Fruit fly (Drosophila melanogaster) whole organism, embryonic: ENCODE results near the gene CG42828.

ENCODE experiments used
- Asciz ChIP-seq: fragments of 200-800 bp; sonication (Bioruptor generic); optimal IDR thresholded peaks from 2 replicates; lab custom pipeline; 2017; ENCODE audit warnings: missing biosample characterization, mild to moderate bottlenecking, missing genetic modification characterization, missing genetic modification reagents
- Atf3 ChIP-seq: fragments of 200-800 bp; sonication (Bioruptor generic); optimal IDR thresholded peaks from 3 replicates; lab custom pipeline; 2016; ENCODE audit warnings: missing biosample characterization, missing genetic modification characterization
- BEAF-32 ChIP-seq: fragments of 200-800 bp; sonication (Bioruptor generic); optimal IDR thresholded peaks from 3 replicates; lab custom pipeline; 2017; ENCODE audit warnings: missing biosample characterization, missing genetic modification characterization, mild to moderate bottlenecking, moderate library complexity, missing genetic modification reagents
- CG10209 ChIP-seq: fragments of 200-800 bp; sonication (Bioruptor generic); optimal IDR thresholded peaks from 3 replicates; lab custom pipeline; 2017; ENCODE audit warnings: missing biosample characterization, mild to moderate bottlenecking, missing genetic modification characterization, missing genetic modification reagents
- CG10543 ChIP-seq: fragments of 200-800 bp; sonication (Bioruptor generic); optimal IDR thresholded peaks from 3 replicates; lab custom pipeline; 2017; ENCODE audit warnings: missing biosample characterization, mild to moderate bottlenecking, missing genetic modification characterization, moderate library complexity
- CG10654 ChIP-seq: fragments of 200-800 bp; sonication (Bioruptor generic); optimal IDR thresholded peaks from 2 replicates; lab custom pipeline; 2016; ENCODE audit warnings: missing biosample characterization, missing genetic modification characterization
- CG10959 ChIP-seq: fragments of 200-800 bp; sonication (Bioruptor generic); IDR thresholded peaks from 2 replicates; pipeline ENCODE4 v1.3.6; 2022; ENCODE audit warnings: missing biosample characterization, missing genetic modification characterization
- CG12155 ChIP-seq: fragments of 200-800 bp; sonication (Bioruptor generic); optimal IDR thresholded peaks from 3 replicates; lab custom pipeline; 2016; ENCODE audit warnings: missing biosample characterization, missing genetic modification characterization
- CG12942 ChIP-seq: fragments of 200-800 bp; sonication (Bioruptor generic); optimal IDR thresholded peaks from 3 replicates; lab custom pipeline; 2016; ENCODE audit warnings: missing biosample characterization, missing genetic modification characterization
- CG1529 ChIP-seq: fragments of 200-800 bp; sonication (Bioruptor generic); optimal IDR thresholded peaks from 3 replicates; lab custom pipeline; 2018; ENCODE audit warnings: missing biosample characterization, missing genetic modification characterization
- CG18011 ChIP-seq: fragments of 200-800 bp; sonication (Bioruptor generic); optimal IDR thresholded peaks from 2 replicates; lab custom pipeline; 2017; ENCODE audit warnings: missing biosample characterization, missing genetic modification characterization, mild to moderate bottlenecking, moderate library complexity, missing genotype
- CG18599 ChIP-seq: fragments of 200-800 bp; sonication (Bioruptor generic); optimal IDR thresholded peaks from 3 replicates; lab custom pipeline; 2017; ENCODE audit warnings: missing biosample characterization, missing genetic modification characterization, mild to moderate bottlenecking, moderate library complexity, missing genetic modification reagents
- CG3163 ChIP-seq: fragments of 200-800 bp; sonication (Bioruptor generic); optimal IDR thresholded peaks from 3 replicates; lab custom pipeline; 2016; ENCODE audit warnings: missing biosample characterization, missing genetic modification characterization
- CG32772 ChIP-seq: fragments of 200-800 bp; sonication (Bioruptor generic); IDR thresholded peaks from 2 replicates; pipeline ENCODE4 v1.3.6; 2022; ENCODE audit warnings: missing biosample characterization, missing genetic modification characterization
- CG3726 ChIP-seq: fragments of 200-800 bp; sonication (Bioruptor generic); IDR thresholded peaks from 3 replicates; pipeline ENCODE4, ENCODE4 v1.3.6; 2022; ENCODE audit warnings: missing biosample characterization, missing genetic modification characterization
- CG5245 ChIP-seq: fragments of 200-800 bp; sonication (Bioruptor generic); optimal IDR thresholded peaks from 3 replicates; lab custom pipeline; 2016; ENCODE audit warnings: missing biosample characterization, missing genetic modification characterization
- CG8281 ChIP-seq: fragments of 200-800 bp; sonication (Bioruptor generic); optimal IDR thresholded peaks from 2 replicates; lab custom pipeline; 2018; ENCODE audit warnings: missing biosample characterization, mild to moderate bottlenecking, missing genetic modification characterization, moderate library complexity
- Dek ChIP-seq: fragments of 200-800 bp; sonication (Bioruptor generic); optimal IDR thresholded peaks from 3 replicates; lab custom pipeline; 2019; ENCODE audit warnings: missing biosample characterization, mild to moderate bottlenecking, missing genetic modification characterization, moderate library complexity
- E2f2 ChIP-seq: fragments of 200-800 bp; sonication (Bioruptor generic); IDR thresholded peaks from 2 replicates; pipeline ENCODE4 v1.3.6; 2022; ENCODE audit warnings: missing biosample characterization, missing genetic modification characterization
- Ets65A ChIP-seq: fragments of 200-800 bp; sonication (Bioruptor generic); peaks from one replicate; lab custom pipeline; 2016; ENCODE audit warnings: missing biosample characterization, missing genetic modification characterization
- Gsc ChIP-seq: fragments of 200-800 bp; sonication (Bioruptor generic); IDR thresholded peaks from 2 replicates; pipeline ENCODE4 v1.3.6; 2022; ENCODE audit warnings: missing biosample characterization, missing genetic modification characterization
- Hr51 ChIP-seq, 2 experiments: fragments of 200-800 bp; sonication (Bioruptor generic); optimal IDR thresholded peaks; 2 replicates in 1 of 2; 3 replicates in 1 of 2; lab custom pipeline; 2016 to 2018; ENCODE audit warnings: missing biosample characterization in 2 of 2, missing genetic modification characterization in 2 of 2, mild to moderate bottlenecking in 1 of 2, moderate library complexity in 1 of 2
- MBD-R2 ChIP-seq: fragments of 200-800 bp; sonication (Bioruptor generic); IDR thresholded peaks from 2 replicates; pipeline ENCODE4 v1.3.6; 2022; ENCODE audit warnings: missing biosample characterization, missing genetic modification characterization
- Mes4 ChIP-seq: fragments of 200-800 bp; sonication (Bioruptor generic); optimal IDR thresholded peaks from 2 replicates; lab custom pipeline; 2016; ENCODE audit warnings: missing biosample characterization, missing genetic modification characterization
- Oli ChIP-seq: fragments of 200-800 bp; sonication (Bioruptor generic); optimal IDR thresholded peaks from 2 replicates; lab custom pipeline; 2018; ENCODE audit warnings: missing biosample characterization, mild to moderate bottlenecking, missing genetic modification characterization, moderate library complexity
- Rx ChIP-seq: fragments of 200-800 bp; sonication (Bioruptor generic); IDR thresholded peaks from 2 replicates; pipeline ENCODE4 v1.3.6; 2022; ENCODE audit warnings: missing biosample characterization, missing genetic modification characterization
- Sox100B ChIP-seq: fragments of 200-800 bp; sonication (Bioruptor generic); optimal IDR thresholded peaks from 3 replicates; lab custom pipeline; 2018; ENCODE audit warnings: missing biosample characterization, mild to moderate bottlenecking, missing genetic modification characterization
- Xrp1 ChIP-seq: fragments of 200-800 bp; sonication (Bioruptor generic); IDR thresholded peaks from 2 replicates; pipeline ENCODE4 v1.3.6; 2022; ENCODE audit warnings: missing biosample characterization, missing genetic modification characterization
- ara ChIP-seq: fragments of 200-800 bp; sonication (Bioruptor generic); IDR thresholded peaks from 2 replicates; pipeline ENCODE4 v1.3.6; 2022; ENCODE audit warnings: missing biosample characterization, missing genetic modification characterization
- ato ChIP-seq: fragments of 200-800 bp; sonication (Bioruptor generic); IDR thresholded peaks from 2 replicates; pipeline ENCODE4 v1.3.6; 2022; ENCODE audit warnings: missing biosample characterization, missing genetic modification characterization; ENCODE audit not compliant: partially characterized antibody
- crol ChIP-seq: fragments of 200-800 bp; sonication (Bioruptor generic); IDR thresholded peaks from 2 replicates; pipeline ENCODE4 v1.3.6; 2022; ENCODE audit warnings: missing biosample characterization, missing genetic modification characterization
- cwo ChIP-seq: fragments of 200-800 bp; sonication (Bioruptor generic); optimal IDR thresholded peaks from 3 replicates; lab custom pipeline; 2017; ENCODE audit warnings: missing biosample characterization, missing genetic modification characterization, mild to moderate bottlenecking, moderate library complexity, missing genetic modification reagents
- dati ChIP-seq: fragments of 200-800 bp; sonication (Bioruptor generic); IDR thresholded peaks from 2 replicates; pipeline ENCODE4 v1.3.6; 2022; ENCODE audit warnings: missing biosample characterization, missing genetic modification characterization
- dm ChIP-seq: fragments of 200-800 bp; sonication (Bioruptor generic); optimal IDR thresholded peaks from 3 replicates; lab custom pipeline; 2016; ENCODE audit warnings: missing biosample characterization, missing genetic modification characterization
- ftz-f1 ChIP-seq: fragments of 200-800 bp; sonication (Bioruptor generic); optimal IDR thresholded peaks from 2 replicates; lab custom pipeline; 2016; ENCODE audit warnings: missing biosample characterization, missing genetic modification characterization
- gcm ChIP-seq: fragments of 200-800 bp; sonication (Bioruptor generic); optimal IDR thresholded peaks from 2 replicates; lab custom pipeline; 2019; ENCODE audit warnings: missing biosample characterization, mild to moderate bottlenecking, missing genetic modification characterization, moderate library complexity
- gsb-n ChIP-seq: fragments of 200-800 bp; sonication (Bioruptor generic); optimal IDR thresholded peaks from 3 replicates; lab custom pipeline; 2018; ENCODE audit warnings: missing biosample characterization, mild to moderate bottlenecking, missing genetic modification characterization
- hth ChIP-seq: fragments of >200 bp; optimal IDR thresholded peaks from 2 replicates; lab custom pipeline; 2017; ENCODE audit warnings: inconsistent platforms
- insv ChIP-seq, 2 experiments: fragments of 200-800 bp; sonication (Bioruptor generic); optimal IDR thresholded peaks; 3 replicates each; lab custom pipeline; 2016 to 2018; ENCODE audit warnings: missing biosample characterization in 2 of 2, missing genetic modification characterization in 2 of 2
- lilli ChIP-seq: fragments of 200-800 bp; sonication (Bioruptor generic); optimal IDR thresholded peaks from 3 replicates; lab custom pipeline; 2016; ENCODE audit warnings: missing biosample characterization, missing genetic modification characterization
- nmo ChIP-seq: fragments of 200-800 bp; sonication (Bioruptor generic); optimal IDR thresholded peaks from 2 replicates; lab custom pipeline; 2018; ENCODE audit warnings: missing biosample characterization, mild to moderate bottlenecking, missing genetic modification characterization, moderate library complexity
- nom ChIP-seq: fragments of 200-800 bp; sonication (Bioruptor generic); optimal IDR thresholded peaks from 2 replicates; lab custom pipeline; 2017; ENCODE audit warnings: missing biosample characterization, missing genetic modification characterization, mild to moderate bottlenecking, moderate library complexity, missing genetic modification reagents
- pb ChIP-seq: fragments of 200-800 bp; sonication (Bioruptor generic); optimal IDR thresholded peaks from 3 replicates; lab custom pipeline; 2016; ENCODE audit warnings: missing biosample characterization, missing genetic modification characterization
- pho ChIP-seq: fragments of 200-800 bp; sonication (Bioruptor generic); optimal IDR thresholded peaks from 2 replicates; lab custom pipeline; 2016; ENCODE audit warnings: missing biosample characterization, missing genetic modification characterization
- rib ChIP-seq: fragments of 200-800 bp; sonication (Bioruptor generic); IDR thresholded peaks from 2 replicates; pipeline ENCODE4 v1.3.6; 2022; ENCODE audit warnings: missing biosample characterization, missing genetic modification characterization
- ro ChIP-seq: fragments of 200-800 bp; sonication (Bioruptor generic); IDR thresholded peaks from 2 replicates; pipeline ENCODE4 v1.3.6; 2022; ENCODE audit warnings: missing biosample characterization, missing genetic modification characterization
- so ChIP-seq: fragments of 200-800 bp; sonication (Bioruptor generic); IDR thresholded peaks from 3 replicates; pipeline ENCODE4 v1.3.6; 2022; ENCODE audit warnings: missing biosample characterization, missing genetic modification characterization
- tap ChIP-seq: fragments of 200-800 bp; optimal IDR thresholded peaks from 3 replicates; lab custom pipeline; 2019; ENCODE audit warnings: missing biosample characterization, mild to moderate bottlenecking, missing genetic modification characterization, moderate library complexity
- tgo ChIP-seq: fragments of 200-800 bp; sonication (Bioruptor generic); IDR thresholded peaks from 3 replicates; pipeline ENCODE4 v1.3.6; 2022; ENCODE audit warnings: missing biosample characterization, missing genetic modification characterization
- trh ChIP-seq: fragments of 200-800 bp; sonication (Bioruptor generic); optimal IDR thresholded peaks from 2 replicates; lab custom pipeline; 2016; ENCODE audit warnings: missing biosample characterization, missing genetic modification characterization
- vfl ChIP-seq: fragments of 200-800 bp; sonication (Bioruptor generic); optimal IDR thresholded peaks from 2 replicates; lab custom pipeline; 2016; ENCODE audit warnings: missing biosample characterization, missing genetic modification characterization

Gene CG42828

dm6 chr3R:23335577-23335976 is 37.9 kb upstream of the CG42828 start (continued):
- no peak for TF ChIP-seq ro (GFP tag; lab: Robert Waterston, UW)
- TF ChIP-seq pho = no peak
- TF ChIP-seq CG10209 (GFP tag; lab: Kevin White, UChicago) = peak; percentile 88
- TF ChIP-seq Ets65A (GFP tag; lab: Kevin White, UChicago) = peak; percentile 75
- peak; percentile 55 for TF ChIP-seq CG12155 (GFP tag; lab: Kevin White, UChicago)
- TF ChIP-seq insv (GFP tag; optimal IDR thresholded peaks at IDR 0.05; lab: Kevin White, UChicago) = peak in 1 of 2 experiments; percentile 46
- TF ChIP-seq CG12942 (GFP tag; lab: Kevin White, UChicago) = no peak
- TF ChIP-seq Rx (GFP tag; lab: Robert Waterston, UW) = 0 out of 2 replicates have a peak, but pooled peaks have one; percentile 33
- peak; percentile 71 for TF ChIP-seq Asciz
- peak; percentile 79 for TF ChIP-seq Dek (tag; lab: Kevin White, UChicago)
- TF ChIP-seq CG10654 (GFP tag; lab: Kevin White, UChicago) = peak; percentile 64
- no peak for TF ChIP-seq CG3163 (GFP tag; lab: Kevin White, UChicago)
- no peak for TF ChIP-seq CG5245
- TF ChIP-seq so = peak; percentile 74; the same call in 2 of the 3 replicates
- TF ChIP-seq nom (GFP tag; lab: Kevin White, UChicago) = peak; percentile 96
- TF ChIP-seq BEAF-32 (GFP tag; lab: Kevin White, UChicago) = no peak
- peak; percentile 94 for TF ChIP-seq CG18599
- TF ChIP-seq CG1529 (GFP tag; lab: Kevin White, UChicago) = peak; percentile 10
- no peak for TF ChIP-seq vfl
- TF ChIP-seq hth (lab: Kevin White, UChicago) = no peak
- no peak for TF ChIP-seq Atf3 (GFP tag; lab: Kevin White, UChicago)
- peak; percentile 53 for TF ChIP-seq CG32772 (GFP tag; lab: Robert Waterston, UW)
- no peak for TF ChIP-seq gsb-n (tag; lab: Kevin White, UChicago)
- peak; percentile 93 for TF ChIP-seq CG10543 (GFP tag; lab: Kevin White, UChicago)
- no peak for TF ChIP-seq CG10959 (GFP tag; lab: Robert Waterston, UW)
- TF ChIP-seq nmo (GFP tag; lab: Kevin White, UChicago) = peak; percentile 80
- no peak for TF ChIP-seq pb (GFP tag; lab: Kevin White, UChicago)
- peak; percentile 38 for TF ChIP-seq lilli
- peak; percentile 57; the same call in 1 of the 2 replicates for TF ChIP-seq rib
- TF ChIP-seq CG18011 (GFP tag; lab: Kevin White, UChicago) = peak; percentile 67
- TF ChIP-seq CG8281 (tag; lab: Kevin White, UChicago) = peak; percentile 37
- peak in 1 of 2 experiments; percentile 82 for TF ChIP-seq Hr51 (GFP tag; optimal IDR thresholded peaks at IDR 0.05; lab: Kevin White, UChicago)
- no peak for TF ChIP-seq dm (GFP tag; lab: Kevin White, UChicago)
- TF ChIP-seq crol (GFP tag; lab: Robert Waterston, UW) = no peak
- peak; percentile 80 for TF ChIP-seq Oli (tag; lab: Kevin White, UChicago)
- TF ChIP-seq E2f2 (GFP tag; lab: Robert Waterston, UW) = peak; percentile 45; the same call in 1 of the 2 replicates
- TF ChIP-seq dati (GFP tag; lab: Robert Waterston, UW) = no peak
- TF ChIP-seq Sox100B (GFP tag; lab: Kevin White, UChicago) = peak; percentile 79
- TF ChIP-seq ara (GFP tag; lab: Robert Waterston, UW) = no peak
- no peak for TF ChIP-seq Gsc (GFP tag; lab: Robert Waterston, UW)
- TF ChIP-seq Mes4 (GFP tag; lab: Kevin White, UChicago) = no peak
- TF ChIP-seq ato = no peak
- peak; percentile 45; the same call in 1 of the 2 replicates for TF ChIP-seq MBD-R2 (GFP tag; lab: Robert Waterston, UW)
- TF ChIP-seq gcm (GFP tag; lab: Kevin White, UChicago) = peak; percentile 50
- TF ChIP-seq Xrp1 (GFP tag; lab: Robert Waterston, UW) = peak; percentile 61; the same call in 1 of the 2 replicates
- peak; percentile 37; the same call in 1 of the 3 replicates for TF ChIP-seq tgo (GFP tag; lab: Robert Waterston, UW)
- TF ChIP-seq trh = peak; percentile 7
- peak; percentile 67 for TF ChIP-seq tap (tag; lab: Kevin White, UChicago)
- TF ChIP-seq ftz-f1 (GFP tag; lab: Kevin White, UChicago) = no peak
- TF ChIP-seq CG3726 (GFP tag; lab: Robert Waterston, UW) = 0 out of 3 replicates have a peak, but pooled peaks have one; percentile 57
- peak; percentile 90 for TF ChIP-seq cwo (GFP tag; lab: Kevin White, UChicago)
